Fruit fly (Drosophila melanogaster) whole organism, prepupa: ENCODE measurements around the gene CG13243.

Experiments used
- Blimp-1 ChIP-seq: fragments of 200-800 bp; sonication (Bioruptor generic); optimal IDR thresholded peaks from 3 replicates; lab custom pipeline; 2017; ENCODE audit warnings: missing biosample characterization, missing genetic modification characterization, mild to moderate bottlenecking, moderate library complexity, missing genetic modification reagents
- CG10631 ChIP-seq: fragments of 200-800 bp; sonication (Bioruptor generic); optimal IDR thresholded peaks from 2 replicates; lab custom pipeline; 2016; ENCODE audit warnings: missing biosample characterization, missing genetic modification characterization
- CG10669 ChIP-seq: fragments of 200-800 bp; sonication (Bioruptor generic); optimal IDR thresholded peaks from 3 replicates; lab custom pipeline; 2018; ENCODE audit warnings: missing biosample characterization, mild to moderate bottlenecking, missing genetic modification characterization, moderate library complexity
- CG11294 ChIP-seq: fragments of 200-800 bp; sonication (Bioruptor generic); IDR thresholded peaks from 2 replicates; pipeline ENCODE4 v1.3.6; 2022; ENCODE audit warnings: missing biosample characterization, missing genetic modification characterization
- CG11902 ChIP-seq: fragments of 200-800 bp; sonication (Bioruptor generic); optimal IDR thresholded peaks from 3 replicates; lab custom pipeline; 2016; ENCODE audit warnings: missing biosample characterization, missing genetic modification characterization
- CG15336 ChIP-seq: fragments of 200-800 bp; sonication (Bioruptor generic); IDR thresholded peaks from 2 replicates; pipeline ENCODE4 v1.3.6; 2022; ENCODE audit warnings: missing biosample characterization, missing genetic modification characterization
- CG16779 ChIP-seq: fragments of 200-800 bp; sonication (Bioruptor generic); optimal IDR thresholded peaks from 3 replicates; lab custom pipeline; 2017; ENCODE audit warnings: missing biosample characterization, mild to moderate bottlenecking, missing genetic modification characterization
- CG3032 ChIP-seq: fragments of 200-800 bp; optimal IDR thresholded peaks from 2 replicates; lab custom pipeline; 2019; ENCODE audit warnings: missing biosample characterization, mild to moderate bottlenecking, missing genetic modification characterization, moderate library complexity
- CG34406 ChIP-seq: fragments of 200-800 bp; sonication (Bioruptor generic); optimal IDR thresholded peaks from 3 replicates; lab custom pipeline; 2016; ENCODE audit warnings: missing biosample characterization, missing genetic modification characterization
- CG4318 ChIP-seq: fragments of 200-800 bp; sonication (Bioruptor generic); optimal IDR thresholded peaks from 3 replicates; lab custom pipeline; 2017; ENCODE audit warnings: missing biosample characterization, mild to moderate bottlenecking, missing genetic modification characterization
- CG6276 ChIP-seq: fragments of 200-800 bp; sonication (Bioruptor generic); optimal IDR thresholded peaks from 2 replicates; lab custom pipeline; 2017; ENCODE audit warnings: missing biosample characterization, mild to moderate bottlenecking, missing genetic modification characterization
- CG6792 ChIP-seq: fragments of 200-800 bp; sonication (Bioruptor generic); optimal IDR thresholded peaks from 3 replicates; lab custom pipeline; 2016; ENCODE audit warnings: missing biosample characterization, missing genetic modification characterization
- CG6808 ChIP-seq: fragments of 200-800 bp; sonication (Bioruptor generic); optimal IDR thresholded peaks from 3 replicates; lab custom pipeline; 2017; ENCODE audit warnings: missing biosample characterization, missing genetic modification characterization, mild to moderate bottlenecking, moderate library complexity, missing genetic modification reagents
- CG7368 ChIP-seq: fragments of 200-800 bp; sonication (Bioruptor generic); optimal IDR thresholded peaks from 3 replicates; lab custom pipeline; 2016; ENCODE audit warnings: missing biosample characterization, missing genetic modification characterization
- CG8119 ChIP-seq: fragments of 200-800 bp; sonication (Bioruptor generic); IDR thresholded peaks from 3 replicates; pipeline ENCODE4 v1.3.6; 2022; ENCODE audit warnings: missing biosample characterization, missing genetic modification characterization
- CG9139 ChIP-seq: fragments of 200-800 bp; sonication (Bioruptor generic); optimal IDR thresholded peaks from 3 replicates; lab custom pipeline; 2017; ENCODE audit warnings: missing biosample characterization, mild to moderate bottlenecking, missing genetic modification characterization
- Eip75B ChIP-seq: fragments of 200-800 bp; sonication (Bioruptor generic); optimal IDR thresholded peaks from 3 replicates; lab custom pipeline; 2016; ENCODE audit warnings: missing biosample characterization, missing genetic modification characterization
- Eip93F ChIP-seq: fragments of 200-800 bp; sonication (Bioruptor generic); optimal IDR thresholded peaks from 2 replicates; lab custom pipeline; 2016; ENCODE audit warnings: missing biosample characterization, mild to moderate bottlenecking, missing genetic modification characterization
- Ets96B ChIP-seq: fragments of 200-800 bp; optimal IDR thresholded peaks from 2 replicates; lab custom pipeline; 2019; ENCODE audit warnings: missing biosample characterization, mild to moderate bottlenecking, missing genetic modification characterization, moderate library complexity
- Gug ChIP-seq: fragments of 200-800 bp; sonication (Bioruptor generic); IDR thresholded peaks from 2 replicates; pipeline ENCODE4 v1.3.6; 2022; ENCODE audit warnings: missing biosample characterization, missing genetic modification characterization
- Hr38 ChIP-seq: sonication (Bioruptor generic); optimal IDR thresholded peaks from 2 replicates; lab custom pipeline; 2016; ENCODE audit warnings: missing biosample characterization, missing genetic modification characterization
- Hr39 ChIP-seq: fragments of 200-800 bp; sonication (Bioruptor generic); optimal IDR thresholded peaks from 2 replicates; lab custom pipeline; 2016; ENCODE audit warnings: missing biosample characterization, missing genetic modification characterization
- Hr4 ChIP-seq: fragments of 200-800 bp; sonication (Bioruptor generic); optimal IDR thresholded peaks from 3 replicates; lab custom pipeline; 2016; ENCODE audit warnings: missing biosample characterization, missing genetic modification characterization
- Lpt ChIP-seq: fragments of 200-800 bp; sonication (Bioruptor generic); optimal IDR thresholded peaks from 3 replicates; lab custom pipeline; 2016; ENCODE audit warnings: missing biosample characterization, missing genetic modification characterization
- OdsH ChIP-seq: fragments of 200-800 bp; sonication (Bioruptor generic); optimal IDR thresholded peaks from 3 replicates; lab custom pipeline; 2016; ENCODE audit warnings: missing biosample characterization, missing genetic modification characterization
- Smox ChIP-seq: fragments of 200-800 bp; sonication (Bioruptor generic); optimal IDR thresholded peaks from 3 replicates; lab custom pipeline; 2016; ENCODE audit warnings: missing biosample characterization, missing genetic modification characterization
- Sox102F ChIP-seq: fragments of 200-800 bp; sonication (Bioruptor generic); optimal IDR thresholded peaks from 2 replicates; lab custom pipeline; 2016; ENCODE audit warnings: missing biosample characterization, mild to moderate bottlenecking, missing genetic modification characterization
- Sox14 ChIP-seq: fragments of 200-800 bp; sonication (Bioruptor generic); optimal IDR thresholded peaks from 3 replicates; lab custom pipeline; 2016; ENCODE audit warnings: missing biosample characterization, missing genetic modification characterization
- Sox15 ChIP-seq: fragments of 200-800 bp; sonication (Bioruptor generic); optimal IDR thresholded peaks from 3 replicates; lab custom pipeline; 2016; ENCODE audit warnings: missing biosample characterization, missing genetic modification characterization
- achi ChIP-seq: fragments of 200-800 bp; sonication (Bioruptor generic); optimal IDR thresholded peaks from 3 replicates; lab custom pipeline; 2016; ENCODE audit warnings: missing biosample characterization, missing genetic modification characterization
- acj6 ChIP-seq: fragments of 200-800 bp; sonication (Bioruptor generic); optimal IDR thresholded peaks from 3 replicates; lab custom pipeline; 2016; ENCODE audit warnings: missing biosample characterization, missing genetic modification characterization
- cyc ChIP-seq: fragments of 200-800 bp; sonication (Bioruptor generic); optimal IDR thresholded peaks from 3 replicates; lab custom pipeline; 2016; ENCODE audit warnings: missing biosample characterization, missing genetic modification characterization
- eg ChIP-seq: fragments of 200-800 bp; sonication (Bioruptor generic); IDR thresholded peaks from 3 replicates; pipeline ENCODE4 v1.3.6; 2022; ENCODE audit warnings: missing biosample characterization, missing genetic modification characterization
- esn ChIP-seq: fragments of 200-800 bp; sonication (Bioruptor generic); optimal IDR thresholded peaks from 2 replicates; lab custom pipeline; 2016; ENCODE audit warnings: missing biosample characterization, mild to moderate bottlenecking, missing genetic modification characterization, moderate library complexity
- fd59A ChIP-seq: fragments of 200-800 bp; sonication (Bioruptor generic); optimal IDR thresholded peaks from 2 replicates; lab custom pipeline; 2017; ENCODE audit warnings: missing biosample characterization, mild to moderate bottlenecking, missing genetic modification characterization, missing genetic modification reagents
- fkh ChIP-seq: fragments of 200-800 bp; sonication (Bioruptor generic); optimal IDR thresholded peaks from 3 replicates; lab custom pipeline; 2017; ENCODE audit warnings: missing biosample characterization, mild to moderate bottlenecking, missing genetic modification characterization, moderate library complexity
- lz ChIP-seq: fragments of 200-800 bp; sonication (Bioruptor generic); optimal IDR thresholded peaks from 3 replicates; lab custom pipeline; 2016; ENCODE audit warnings: missing biosample characterization, missing genetic modification characterization
- net ChIP-seq: fragments of 200-800 bp; sonication (Bioruptor generic); optimal IDR thresholded peaks from 3 replicates; lab custom pipeline; 2016; ENCODE audit warnings: missing biosample characterization, missing genetic modification characterization
- spab ChIP-seq: fragments of 200-800 bp; sonication (Bioruptor generic); optimal IDR thresholded peaks from 2 replicates; lab custom pipeline; 2017; ENCODE audit warnings: missing biosample characterization, mild to moderate bottlenecking, missing genetic modification characterization, missing genetic modification reagents
- ss ChIP-seq, 2 experiments: fragments of 200-800 bp; sonication (Bioruptor generic); optimal IDR thresholded peaks; 2 replicates in 1 of 2; 3 replicates in 1 of 2; lab custom pipeline; 2017 to 2018; ENCODE audit warnings: mild to moderate bottlenecking in 2 of 2, missing biosample characterization in 2 of 2, missing genetic modification characterization in 2 of 2, moderate library complexity in 1 of 2
- svp ChIP-seq: fragments of 200-800 bp; sonication (Bioruptor generic); peaks from one replicate; lab custom pipeline; 2016; ENCODE audit warnings: missing biosample characterization, missing genetic modification characterization

Gene CG13243

dm6 chr2L:15886187-15886586 lies 33.8 kb downstream of the CG13243 start (continued):
- TF ChIP-seq fkh (no peak), CG10631 (GFP tag; lab: Kevin White, UChicago) (peak; percentile 49), cyc (GFP tag; lab: Kevin White, UChicago) (peak; percentile 27), CG6792 (GFP tag; lab: Kevin White, UChicago) (peak; percentile 40), Hr39 (GFP tag; lab: Kevin White, UChicago) (peak; percentile 26), acj6 (GFP tag; lab: Kevin White, UChicago) (peak; percentile 34), Ets96B (no peak), Gug (GFP tag; lab: Robert Waterston, UW) (0 out of 2 replicates have a peak, but pooled peaks have one; percentile 18), svp (GFP tag; lab: Kevin White, UChicago) (peak; percentile 72), eg (GFP tag; lab: Robert Waterston, UW) (peak; percentile 44; the same call in 1 of the 3 replicates), OdsH (GFP tag; lab: Kevin White, UChicago) (peak; percentile 29), CG9139 (GFP tag; lab: Kevin White, UChicago) (no peak), CG7368 (no peak), Hr4 (peak; percentile 39), fd59A (no peak), Hr38 (GFP tag; lab: Kevin White, UChicago) (no peak), CG15336 (no peak), CG6276 (GFP tag; lab: Kevin White, UChicago) (no peak), spab (peak; percentile 43), CG10669 (no peak), CG4318 (GFP tag; lab: Kevin White, UChicago) (no peak), net (GFP tag; lab: Kevin White, UChicago) (no peak), Eip75B (GFP tag; lab: Kevin White, UChicago) (peak; percentile 24), Lpt (GFP tag; lab: Kevin White, UChicago) (no peak), CG8119 (GFP tag; lab: Robert Waterston, UW) (no peak), Sox102F (GFP tag; lab: Kevin White, UChicago) (peak; percentile 42), ss (GFP tag; optimal IDR thresholded peaks at IDR 0.05; lab: Kevin White, UChicago) (no peak), CG11902 (GFP tag; lab: Kevin White, UChicago) (no peak), achi (GFP tag; lab: Kevin White, UChicago) (peak; percentile 41), CG34406 (GFP tag; lab: Kevin White, UChicago) (peak; percentile 6), Sox15 (GFP tag; lab: Kevin White, UChicago) (peak; percentile 14), esn (GFP tag; lab: Kevin White, UChicago) (no peak), CG16779 (tag; lab: Kevin White, UChicago) (no peak), Blimp-1 (GFP tag; lab: Kevin White, UChicago) (no peak), CG6808 (GFP tag; lab: Kevin White, UChicago) (no peak), Eip93F (GFP tag; lab: Kevin White, UChicago) (no peak), CG11294 (no peak), CG3032 (no peak), Sox14 (peak; percentile 16), Smox (peak; percentile 46), lz (GFP tag; lab: Kevin White, UChicago) (peak; percentile 22)

dm6 chr2L:15893711-15894110 lies 41.3 kb downstream of the CG13243 start, which contains the start of gene Tep1:
Gene Tep1 (minus strand): TSS chr2L:15893811.
- no peak for TF ChIP-seq CG4318 (GFP tag; lab: Kevin White, UChicago)
